Worm (Caenorhabditis elegans) whole organism, young adult: ENCODE results near the gene algn-9.

Source experiments
- B0035.1 ChIP-seq: sonication (generic microtip); optimal IDR thresholded peaks from 2 replicates; lab custom pipeline; 2016; ENCODE audit warnings: missing genetic modification characterization, mild to moderate bottlenecking, missing compliant biosample characterization, missing genotype, missing genetic modification reagents
- B0261.1 ChIP-seq: sonication (generic microtip); optimal IDR thresholded peaks from 2 replicates; lab custom pipeline; 2016; ENCODE audit warnings: mild to moderate bottlenecking, missing genetic modification characterization, moderate library complexity, missing compliant biosample characterization
- F10E7.11 ChIP-seq: sonication (generic microtip); optimal IDR thresholded peaks from 2 replicates; lab custom pipeline; 2017; ENCODE audit warnings: mild to moderate bottlenecking, missing genetic modification characterization, moderate library complexity, missing compliant biosample characterization
- F33H1.4 ChIP-seq: fragments of 200-800 bp; sonication (Bioruptor generic); IDR thresholded peaks from 2 replicates; pipeline ENCODE4 v1.3.6; 2022; ENCODE audit warnings: missing genetic modification reagents, missing genetic modification characterization, missing compliant biosample characterization
- F37B4.10 ChIP-seq: fragments of 200-800 bp; sonication (Bioruptor generic); IDR thresholded peaks from 2 replicates; pipeline ENCODE4 v1.3.6; 2022; ENCODE audit warnings: missing genetic modification characterization, missing compliant biosample characterization
- F57A8.1 ChIP-seq: fragments of 200-800 bp; sonication (Bioruptor generic); optimal IDR thresholded peaks from 2 replicates; lab custom pipeline; 2018; ENCODE audit warnings: mild to moderate bottlenecking, missing genetic modification characterization, moderate library complexity, missing compliant biosample characterization
- K12H6.12 ChIP-seq: fragments of 200-800 bp; sonication (Bioruptor generic); optimal IDR thresholded peaks from 2 replicates; lab custom pipeline; 2018; ENCODE audit warnings: mild to moderate bottlenecking, missing genetic modification characterization, missing compliant biosample characterization
- T26A5.8 ChIP-seq: sonication (generic microtip); optimal IDR thresholded peaks from 2 replicates; lab custom pipeline; 2016; ENCODE audit warnings: missing genetic modification characterization, missing compliant biosample characterization
- ZK185.1 ChIP-seq: sonication (generic microtip); optimal IDR thresholded peaks from 2 replicates; lab custom pipeline; 2016; ENCODE audit warnings: mild to moderate bottlenecking, missing genetic modification characterization, missing compliant biosample characterization; ENCODE audit not compliant: poor library complexity, severe bottlenecking
- akir-1 ChIP-seq: fragments of 200-800 bp; sonication (Bioruptor generic); optimal IDR thresholded peaks from 2 replicates; lab custom pipeline; 2018; ENCODE audit warnings: mild to moderate bottlenecking, missing genetic modification characterization, moderate library complexity, missing compliant biosample characterization
- ama-1 ChIP-seq, 3 experiments: fragments of 150-350 bp in 1 of 3; sonication (generic microtip) in 2 of 3; optimal IDR thresholded peaks; 2 replicates each; lab custom pipeline; 2014 to 2018; ENCODE audit warnings: missing biosample characterization in 2 of 3, missing genetic modification characterization in 2 of 3, missing genetic modification reagents in 2 of 3
- aptf-2 ChIP-seq: fragments of 200-800 bp; sonication (Bioruptor generic); conservative IDR thresholded peaks from 2 replicates; pipeline ENCODE4 v1.3.6; 2022; ENCODE audit warnings: missing genetic modification reagents, missing genetic modification characterization, missing compliant biosample characterization
- atf-7 ChIP-seq: sonication (generic microtip); optimal IDR thresholded peaks from 2 replicates; lab custom pipeline; 2017; ENCODE audit warnings: mild to moderate bottlenecking, missing genetic modification characterization, missing compliant biosample characterization
- cebp-1 ChIP-seq, 2 experiments: fragments of 200-800 bp in 1 of 2; sonication (Bioruptor generic) in 1 of 2; sonication (generic microtip) in 1 of 2; IDR thresholded peaks in 1 of 2; optimal IDR thresholded peaks in 1 of 2; 2 replicates each; pipeline versions ENCODE4 v1.3.6 to Lab custom; 2017 to 2022; ENCODE audit warnings: missing compliant biosample characterization in 2 of 2, missing genetic modification characterization in 2 of 2, mild to moderate bottlenecking in 1 of 2, missing genetic modification reagents in 1 of 2, moderate library complexity in 1 of 2
- ceh-40 ChIP-seq: fragments of 200-800 bp; sonication (Bioruptor generic); IDR thresholded peaks from 2 replicates; pipeline ENCODE4 v1.3.6; 2022; ENCODE audit warnings: missing genetic modification characterization, missing compliant biosample characterization
- ceh-58 ChIP-seq: fragments of 200-800 bp; sonication (Bioruptor generic); IDR thresholded peaks from 2 replicates; pipeline ENCODE4 v1.3.6; 2022; ENCODE audit warnings: missing genetic modification characterization, missing compliant biosample characterization
- chd-7 ChIP-seq: sonication (generic microtip); optimal IDR thresholded peaks from 2 replicates; lab custom pipeline; 2016; ENCODE audit warnings: mild to moderate bottlenecking, missing genetic modification characterization, moderate library complexity, missing compliant biosample characterization
- die-1 ChIP-seq: sonication (generic microtip); optimal IDR thresholded peaks from 2 replicates; lab custom pipeline; 2016; ENCODE audit warnings: missing genotype, mild to moderate bottlenecking, missing genetic modification characterization, missing compliant biosample characterization
- efl-1 ChIP-seq: fragments of 150-350 bp; optimal IDR thresholded peaks from 2 replicates; lab custom pipeline; 2014; ENCODE audit warnings: missing biosample characterization, missing genetic modification reagents, missing genetic modification characterization
- egl-18 ChIP-seq: fragments of 200-800 bp; sonication (Bioruptor generic); IDR thresholded peaks from 2 replicates; pipeline ENCODE4 v1.3.6; 2022; ENCODE audit warnings: missing genetic modification reagents, missing genetic modification characterization, missing compliant biosample characterization
- egl-44 ChIP-seq: fragments of 200-800 bp; sonication (Bioruptor generic); IDR thresholded peaks from 2 replicates; pipeline ENCODE4 v1.3.6; 2022; ENCODE audit warnings: missing genetic modification reagents, missing genetic modification characterization, missing compliant biosample characterization
- ekl-4 ChIP-seq: fragments of 200-800 bp; sonication (Bioruptor generic); IDR thresholded peaks from 2 replicates; pipeline ENCODE4 v1.3.6; 2022; ENCODE audit warnings: missing genetic modification reagents, missing genetic modification characterization, missing compliant biosample characterization
- him-1 ChIP-seq: sonication (generic microtip); optimal IDR thresholded peaks from 2 replicates; lab custom pipeline; 2016; ENCODE audit warnings: missing genotype, missing genetic modification reagents, missing genetic modification characterization, missing compliant biosample characterization
- hlh-12 ChIP-seq: sonication (generic microtip); optimal IDR thresholded peaks from 2 replicates; lab custom pipeline; 2016; ENCODE audit warnings: missing genetic modification characterization, missing compliant biosample characterization
- hmg-1.2 ChIP-seq: fragments of 200-800 bp; sonication (Bioruptor generic); IDR thresholded peaks from 2 replicates; pipeline ENCODE4 v1.3.6; 2022; ENCODE audit warnings: missing genetic modification reagents, missing genetic modification characterization, missing compliant biosample characterization
- hrde-1 ChIP-seq: sonication (generic microtip); optimal IDR thresholded peaks from 2 replicates; lab custom pipeline; 2016; ENCODE audit warnings: missing genetic modification characterization, mild to moderate bottlenecking, missing compliant biosample characterization, moderate library complexity, missing genotype, missing genetic modification reagents, borderline replicate concordance
- lag-1 ChIP-seq: fragments of 200-800 bp; sonication (Bioruptor generic); IDR thresholded peaks from 2 replicates; pipeline ENCODE4 v1.3.6; 2022; ENCODE audit warnings: missing genetic modification reagents, missing genetic modification characterization, missing compliant biosample characterization
- lin-26 ChIP-seq: fragments of 200-800 bp; sonication (Bioruptor generic); IDR thresholded peaks from 2 replicates; pipeline ENCODE4 v1.3.6; 2022; ENCODE audit warnings: missing genetic modification reagents, missing genetic modification characterization, missing compliant biosample characterization
- lin-40 ChIP-seq: sonication (generic microtip); optimal IDR thresholded peaks from 2 replicates; lab custom pipeline; 2016; ENCODE audit warnings: missing genetic modification characterization, mild to moderate bottlenecking, missing compliant biosample characterization, missing genotype, missing genetic modification reagents
- lir-1 ChIP-seq: fragments of 200-800 bp; sonication (Bioruptor generic); conservative IDR thresholded peaks from 2 replicates; pipeline ENCODE4 v1.3.6; 2022; ENCODE audit warnings: missing genetic modification reagents, missing genetic modification characterization, missing compliant biosample characterization
- lsy-27 ChIP-seq: sonication (generic microtip); optimal IDR thresholded peaks from 2 replicates; lab custom pipeline; 2017; ENCODE audit warnings: missing genetic modification characterization, mild to moderate bottlenecking, missing compliant biosample characterization, antibody characterized with exemption, missing genotype, borderline replicate concordance; ENCODE audit not compliant: insufficient read depth
- madf-10 ChIP-seq: sonication (generic microtip); optimal IDR thresholded peaks from 2 replicates; lab custom pipeline; 2016; ENCODE audit warnings: mild to moderate bottlenecking, missing genetic modification characterization, missing compliant biosample characterization
- madf-6 ChIP-seq: fragments of 200-800 bp; sonication (Bioruptor generic); IDR thresholded peaks from 2 replicates; pipeline ENCODE4 v1.3.6; 2022; ENCODE audit warnings: missing genetic modification reagents, missing genetic modification characterization, missing compliant biosample characterization
- mxl-1 ChIP-seq: sonication (generic microtip); optimal IDR thresholded peaks from 2 replicates; lab custom pipeline; 2016; ENCODE audit warnings: missing genetic modification characterization, missing compliant biosample characterization
- nfya-1 ChIP-seq: sonication (generic microtip); optimal IDR thresholded peaks from 2 replicates; lab custom pipeline; 2017; ENCODE audit warnings: antibody characterized with exemption, missing compliant biosample characterization, missing genetic modification characterization, borderline replicate concordance; ENCODE audit not compliant: insufficient read depth
- nfya-2 ChIP-seq: fragments of 200-800 bp; sonication (Bioruptor generic); IDR thresholded peaks from 2 replicates; pipeline ENCODE4 v1.3.6; 2022; ENCODE audit warnings: missing genetic modification reagents, missing genetic modification characterization, missing compliant biosample characterization
- nfyb-1 ChIP-seq: fragments of 200-800 bp; sonication (Bioruptor generic); IDR thresholded peaks from 2 replicates; pipeline ENCODE4 v1.3.6; 2022; ENCODE audit warnings: missing genetic modification reagents, missing genetic modification characterization, missing compliant biosample characterization
- nhr-80 ChIP-seq: sonication (generic microtip); optimal IDR thresholded peaks from 2 replicates; lab custom pipeline; 2016; ENCODE audit warnings: missing genetic modification characterization, missing compliant biosample characterization
- snpc-1.3 ChIP-seq: sonication (generic microtip); optimal IDR thresholded peaks from 2 replicates; lab custom pipeline; 2017; ENCODE audit warnings: missing genetic modification characterization, mild to moderate bottlenecking, missing compliant biosample characterization, antibody characterized with exemption, moderate library complexity, missing genotype, missing genetic modification reagents; ENCODE audit not compliant: insufficient read depth
- snpc-4 ChIP-seq, 5 experiments: fragments of 150-350 bp in 1 of 5; sonication (generic microtip) in 4 of 5; optimal IDR thresholded peaks; 2 replicates each; lab custom pipeline; 2014 to 2018; ENCODE audit warnings: missing genetic modification characterization in 5 of 5, missing biosample characterization in 3 of 5, antibody characterized with exemption in 2 of 5, mild to moderate bottlenecking in 2 of 5, missing compliant biosample characterization in 2 of 5, missing genotype in 2 of 5, moderate library complexity in 2 of 5, missing genetic modification reagents in 1 of 5
- tbx-9 ChIP-seq: sonication (generic microtip); optimal IDR thresholded peaks from 2 replicates; lab custom pipeline; 2016; ENCODE audit warnings: borderline replicate concordance, missing genetic modification characterization, inconsistent platforms, missing compliant biosample characterization
- xnd-1 ChIP-seq: sonication (generic microtip); optimal IDR thresholded peaks from 2 replicates; lab custom pipeline; 2016; ENCODE audit warnings: missing genotype, missing genetic modification reagents, missing genetic modification characterization, missing compliant biosample characterization
- zfh-2 ChIP-seq: fragments of 200-800 bp; sonication (Bioruptor generic); conservative IDR thresholded peaks from 2 replicates; pipeline ENCODE4 v1.3.6; 2022; ENCODE audit warnings: missing genetic modification reagents, missing genetic modification characterization, missing compliant biosample characterization
- ztf-26 ChIP-seq: sonication (generic microtip); optimal IDR thresholded peaks from 2 replicates; lab custom pipeline; 2017; ENCODE audit warnings: missing genetic modification characterization, missing compliant biosample characterization

algn-9 gene

DNA sequence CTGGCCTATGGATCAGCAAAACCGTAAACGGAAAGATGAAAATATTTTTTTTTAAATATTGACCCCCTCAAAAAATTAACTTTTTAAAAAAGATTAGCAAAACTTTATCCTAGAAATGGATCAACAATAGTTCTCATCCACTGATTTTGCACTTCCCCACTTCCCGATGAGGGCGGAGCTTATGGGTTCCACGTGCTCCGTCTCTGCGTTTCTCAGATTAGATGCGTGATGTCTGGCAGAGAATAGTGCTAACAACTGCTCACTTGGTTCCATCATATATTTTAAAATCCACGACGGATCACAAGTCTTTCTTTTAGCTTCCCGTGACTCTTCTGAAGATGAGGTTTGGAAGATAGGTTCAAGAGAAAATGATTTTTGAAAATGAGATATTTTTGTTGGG lies 25.8 kb upstream of the algn-9 start:
- TF ChIP-seq ceh-58 (GFP tag; lab: Robert Waterston, UW): no peak
- TF ChIP-seq K12H6.12 (tag; lab: Kevin White, UChicago): peak; percentile 22
- TF ChIP-seq, all 124 proteins: peak for 1

DNA sequence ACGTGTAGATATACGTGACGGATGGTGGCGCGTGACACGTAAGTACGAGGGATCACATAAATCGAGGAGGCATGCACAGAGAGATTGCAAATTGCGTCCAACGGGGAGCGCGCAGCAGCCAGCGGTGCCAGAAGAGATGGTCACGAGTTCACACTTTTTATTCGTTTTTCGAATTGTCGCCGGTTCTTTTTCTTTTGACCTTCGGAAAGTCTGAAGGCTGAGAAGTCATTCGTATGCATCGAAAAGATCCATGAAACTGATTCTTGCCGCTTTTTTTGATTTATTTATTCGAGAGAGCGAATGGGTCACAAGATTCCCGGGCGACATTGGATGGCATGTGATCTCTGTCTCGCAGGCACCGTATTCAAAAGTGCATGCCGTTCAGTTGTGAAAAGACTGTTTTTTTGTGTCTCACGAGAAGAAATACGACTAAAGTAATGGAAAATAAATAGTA lies 25.1 kb upstream of the algn-9 start:
- TF ChIP-seq madf-6 (GFP tag; lab: Robert Waterston, UW) (0 out of 2 replicates have a peak, but pooled peaks have one; percentile 21), F57A8.1 (GFP tag; lab: Kevin White, UChicago) (no peak), akir-1 (no peak), efl-1 (GFP tag; lab: Kevin White, UChicago) (no peak), lin-40 (tag; lab: Kevin White, UChicago) (peak; percentile 4), madf-10 (tag; lab: Kevin White, UChicago) (no peak), chd-7 (tag; lab: Kevin White, UChicago) (peak; percentile 38), K12H6.12 (tag; lab: Kevin White, UChicago) (no peak), T26A5.8 (no peak), snpc-1.3 (tag; lab: Kevin White, UChicago) (no peak), nfya-1 (tag; lab: Kevin White, UChicago) (no peak), lir-1 (GFP tag; lab: Robert Waterston, UW) (peak; percentile 51; the same call in 1 of the 2 replicates), F37B4.10 (GFP tag; lab: Robert Waterston, UW) (no peak), lag-1 (GFP tag; lab: Robert Waterston, UW) (no peak), aptf-2 (no peak), ZK185.1 (tag; lab: Kevin White, UChicago) (no peak), lsy-27 (tag; lab: Kevin White, UChicago) (no peak), hlh-12 (tag; lab: Kevin White, UChicago) (no peak), tbx-9 (tag; lab: Kevin White, UChicago) (no peak), nfyb-1 (GFP tag; lab: Robert Waterston, UW) (0 out of 2 replicates have a peak, but pooled peaks have one; percentile 50), hrde-1 (tag; lab: Kevin White, UChicago) (no peak), B0261.1 (tag; lab: Kevin White, UChicago) (no peak), zfh-2 (GFP tag; lab: Robert Waterston, UW) (peak; percentile 78), ama-1 (optimal IDR thresholded peaks at IDR 0.05; lab: Kevin White, UChicago) (no peak), ama-1 (GFP tag; optimal IDR thresholded peaks at IDR 0.05; lab: Kevin White, UChicago) (no peak), ceh-40 (GFP tag; lab: Robert Waterston, UW) (no peak), ztf-26 (tag; lab: Kevin White, UChicago) (peak; percentile 44), cebp-1 (GFP tag; IDR thresholded peaks at IDR 0.05; lab: Robert Waterston, UW) (no peak), cebp-1 (tag; optimal IDR thresholded peaks at IDR 0.05; lab: Kevin White, UChicago) (peak; percentile 74), him-1 (tag; lab: Kevin White, UChicago) (no peak), xnd-1 (tag; lab: Kevin White, UChicago) (no peak), atf-7 (tag; lab: Kevin White, UChicago) (no peak), hmg-1.2 (GFP tag; lab: Robert Waterston, UW) (peak; percentile 62), die-1 (tag; lab: Kevin White, UChicago) (no peak), lin-26 (GFP tag; lab: Robert Waterston, UW) (peak; percentile 28; the same call in 1 of the 2 replicates), ekl-4 (GFP tag; lab: Robert Waterston, UW) (peak; percentile 50; the same call in 1 of the 2 replicates), nfya-2 (GFP tag; lab: Robert Waterston, UW) (no peak), egl-44 (GFP tag; lab: Robert Waterston, UW) (no peak), F33H1.4 (GFP tag; lab: Robert Waterston, UW) (no peak), mxl-1 (no peak), snpc-4 (GFP tag; optimal IDR thresholded peaks at IDR 0.05; lab: Kevin White, UChicago) (no peak), snpc-4 (tag; optimal IDR thresholded peaks at IDR 0.05; lab: Kevin White, UChicago) (peak in 1 of 4 experiments; percentile 39), F10E7.11 (tag; lab: Kevin White, UChicago) (no peak), B0035.1 (tag; lab: Kevin White, UChicago) (no peak), egl-18 (GFP tag; lab: Robert Waterston, UW) (no peak), nhr-80 (tag; lab: Kevin White, UChicago) (no peak), ceh-58 (GFP tag; lab: Robert Waterston, UW) (no peak)
